Fruit fly (Drosophila melanogaster): Measurements from ENCODE around the gene CG10863.

The CG10863 gene

dm6 chr3L:3892154-3892624 is 50.1 kb downstream of the CG10863 start, which contains the start of gene Fie (continued):
- TF ChIP-seq dsx (GFP tag; optimal IDR thresholded peaks at IDR 0.05; ENCODE audit: poor library complexity, severe bottlenecking) (peak; percentile 14), Met (GFP tag; optimal IDR thresholded peaks at IDR 0.05) (peak; percentile 63), Hr4 (GFP tag; optimal IDR thresholded peaks at IDR 0.05) (peak; percentile 70), fkh (GFP tag; optimal IDR thresholded peaks at IDR 0.05) (no peak), Eip78C (GFP tag) (peak; percentile 91), CG4318 (GFP tag; optimal IDR thresholded peaks at IDR 0.05) (no peak), CG11902 (GFP tag; optimal IDR thresholded peaks at IDR 0.05) (no peak), fd85E (GFP tag; optimal IDR thresholded peaks at IDR 0.05) (no peak), Ets96B (tag; optimal IDR thresholded peaks at IDR 0.05) (peak; percentile 44), net (GFP tag; optimal IDR thresholded peaks at IDR 0.05) (peak; percentile 49), ss (GFP tag; optimal IDR thresholded peaks at IDR 0.05) (peak in 1 of 2 experiments; percentile 53), Hr38 (GFP tag; optimal IDR thresholded peaks at IDR 0.05) (no peak), vri (GFP tag; optimal IDR thresholded peaks at IDR 0.05) (peak; percentile 37), fd59A (GFP tag; optimal IDR thresholded peaks at IDR 0.05) (peak; percentile 18), CG8319 (GFP tag; optimal IDR thresholded peaks at IDR 0.05) (no peak), Ets21C (GFP tag; optimal IDR thresholded peaks at IDR 0.05) (peak; percentile 25), CG6808 (GFP tag; optimal IDR thresholded peaks at IDR 0.05) (no peak)

All from whole organism, prepupa.